Worm (Caenorhabditis elegans): ENCODE measurements around the gene EEED8.2.

- peak; percentile 76 for TF ChIP-seq fos-1 (tag; optimal IDR thresholded peaks at IDR 0.05)
- peak; percentile 76 for TF ChIP-seq ztf-4 (tag; optimal IDR thresholded peaks at IDR 0.05)
- TF ChIP-seq lin-15B (tag; optimal IDR thresholded peaks at IDR 0.05): peak; percentile 59
- peak; percentile 78 for TF ChIP-seq snpc-4 (tag; optimal IDR thresholded peaks at IDR 0.05)
- TF ChIP-seq mdl-1 (tag; optimal IDR thresholded peaks at IDR 0.05): peak in 1 of 2 experiments; percentile 65
- peak in 1 of 2 experiments; percentile 27 for TF ChIP-seq ztf-11 (tag; optimal IDR thresholded peaks at IDR 0.05)
- no peak for TF ChIP-seq nhr-12 (tag; optimal IDR thresholded peaks at IDR 0.05)
- peak; percentile 90 for TF ChIP-seq C16A3.4 (tag; optimal IDR thresholded peaks at IDR 0.05)
- TF ChIP-seq ceh-8 (GFP tag; optimal IDR thresholded peaks at IDR 0.05): no peak
Measured at ce11 chrII:5389831-5390323, 26.6 kb upstream of the EEED8.2 start, which contains the start of gene ndx-6.
